Worm (Caenorhabditis elegans) whole organism, midembryonic: ENCODE results near the gene wsp-1.

ENCODE experiments used
- cog-1 ChIP-seq: sonication (generic microtip); optimal IDR thresholded peaks from 2 replicates; lab custom pipeline; 2016; ENCODE audit warnings: missing genetic modification characterization, missing compliant biosample characterization
- flt-1 ChIP-seq: fragments of 200-800 bp; sonication (Bioruptor generic); IDR thresholded peaks from 2 replicates; pipeline ENCODE4 v1.3.6; 2022; ENCODE audit warnings: missing genetic modification characterization, missing compliant biosample characterization
- klf-2 ChIP-seq: fragments of 200-800 bp; sonication (Bioruptor generic); conservative IDR thresholded peaks from 2 replicates; pipeline ENCODE4 v1.3.6; 2022; ENCODE audit warnings: missing genetic modification reagents, missing genetic modification characterization, missing compliant biosample characterization
- med-1 ChIP-seq: sonication (generic microtip); optimal IDR thresholded peaks from 2 replicates; lab custom pipeline; 2017; ENCODE audit warnings: missing genetic modification characterization, mild to moderate bottlenecking, missing compliant biosample characterization, antibody characterized with exemption, missing genetic modification reagents; ENCODE audit not compliant: insufficient read depth
- ref-1 ChIP-seq: fragments of 200-800 bp; sonication (Bioruptor generic); conservative IDR thresholded peaks from 2 replicates; pipeline ENCODE4 v1.3.6; 2022; ENCODE audit warnings: missing genetic modification reagents, missing genetic modification characterization, missing compliant biosample characterization
- tab-1 ChIP-seq: fragments of 200-800 bp; sonication (Bioruptor generic); IDR thresholded peaks from 2 replicates; pipeline ENCODE4 v1.3.6; 2022; ENCODE audit warnings: missing genetic modification characterization, missing compliant biosample characterization

- TF ChIP-seq tab-1 (GFP tag; lab: Robert Waterston, UW) (no peak), flt-1 (GFP tag; lab: Robert Waterston, UW) (no peak), med-1 (no peak), cog-1 (tag; lab: Kevin White, UChicago) (no peak), klf-2 (no peak), ref-1 (GFP tag; lab: Robert Waterston, UW) (no peak)
These were observed 44.4 kb upstream of the wsp-1 start for ce11 chrIV:8243170-8243569.
